Worm (Caenorhabditis elegans): ENCODE data around the gene Y39B6A.29.

ce11 chrV:19068888-19069287 is 44.3 kb upstream of the Y39B6A.29 start:
- TF ChIP-seq pha-2 (tag; optimal IDR thresholded peaks at IDR 0.05), result no peak
- no peak for TF ChIP-seq tbx-2 (tag; optimal IDR thresholded peaks at IDR 0.05)
- no peak for TF ChIP-seq sdc-2 (tag; optimal IDR thresholded peaks at IDR 0.05)
- no peak for TF ChIP-seq dmd-4 (tag; optimal IDR thresholded peaks at IDR 0.05; ENCODE audit: borderline replicate concordance)
- TF ChIP-seq pha-4 (tag; optimal IDR thresholded peaks at IDR 0.05), result no peak
- TF ChIP-seq sox-4 (tag; optimal IDR thresholded peaks at IDR 0.05), result no peak

Measured in whole organism, late embryonic.